Worm (Caenorhabditis elegans) whole organism, midembryonic: ENCODE data around the gene acs-5.

Source experiments
- T22C8.4 ChIP-seq: fragments of 200-800 bp; sonication (Bioruptor generic); IDR thresholded peaks from 2 replicates; pipeline ENCODE4 v1.3.6; 2022; ENCODE audit warnings: missing genetic modification characterization, missing compliant biosample characterization
- cog-1 ChIP-seq: sonication (generic microtip); optimal IDR thresholded peaks from 2 replicates; lab custom pipeline; 2016; ENCODE audit warnings: missing genetic modification characterization, missing compliant biosample characterization
- flt-1 ChIP-seq: fragments of 200-800 bp; sonication (Bioruptor generic); IDR thresholded peaks from 2 replicates; pipeline ENCODE4 v1.3.6; 2022; ENCODE audit warnings: missing genetic modification characterization, missing compliant biosample characterization
- klf-2 ChIP-seq: fragments of 200-800 bp; sonication (Bioruptor generic); conservative IDR thresholded peaks from 2 replicates; pipeline ENCODE4 v1.3.6; 2022; ENCODE audit warnings: missing genetic modification reagents, missing genetic modification characterization, missing compliant biosample characterization
- med-1 ChIP-seq: sonication (generic microtip); optimal IDR thresholded peaks from 2 replicates; lab custom pipeline; 2017; ENCODE audit warnings: missing genetic modification characterization, mild to moderate bottlenecking, missing compliant biosample characterization, antibody characterized with exemption, missing genetic modification reagents; ENCODE audit not compliant: insufficient read depth
- ref-1 ChIP-seq: fragments of 200-800 bp; sonication (Bioruptor generic); conservative IDR thresholded peaks from 2 replicates; pipeline ENCODE4 v1.3.6; 2022; ENCODE audit warnings: missing genetic modification reagents, missing genetic modification characterization, missing compliant biosample characterization
- tab-1 ChIP-seq: fragments of 200-800 bp; sonication (Bioruptor generic); IDR thresholded peaks from 2 replicates; pipeline ENCODE4 v1.3.6; 2022; ENCODE audit warnings: missing genetic modification characterization, missing compliant biosample characterization
- ztf-23 ChIP-seq: fragments of 200-800 bp; sonication (Bioruptor generic); IDR thresholded peaks from 2 replicates; pipeline ENCODE4 v1.3.6; 2022; ENCODE audit warnings: missing genetic modification reagents, missing genetic modification characterization, missing compliant biosample characterization
- ztf-29 ChIP-seq: fragments of 200-800 bp; sonication (Bioruptor generic); IDR thresholded peaks from 2 replicates; pipeline ENCODE4 v1.3.6; 2022; ENCODE audit warnings: missing genetic modification reagents, missing genetic modification characterization, missing compliant biosample characterization

DNA sequence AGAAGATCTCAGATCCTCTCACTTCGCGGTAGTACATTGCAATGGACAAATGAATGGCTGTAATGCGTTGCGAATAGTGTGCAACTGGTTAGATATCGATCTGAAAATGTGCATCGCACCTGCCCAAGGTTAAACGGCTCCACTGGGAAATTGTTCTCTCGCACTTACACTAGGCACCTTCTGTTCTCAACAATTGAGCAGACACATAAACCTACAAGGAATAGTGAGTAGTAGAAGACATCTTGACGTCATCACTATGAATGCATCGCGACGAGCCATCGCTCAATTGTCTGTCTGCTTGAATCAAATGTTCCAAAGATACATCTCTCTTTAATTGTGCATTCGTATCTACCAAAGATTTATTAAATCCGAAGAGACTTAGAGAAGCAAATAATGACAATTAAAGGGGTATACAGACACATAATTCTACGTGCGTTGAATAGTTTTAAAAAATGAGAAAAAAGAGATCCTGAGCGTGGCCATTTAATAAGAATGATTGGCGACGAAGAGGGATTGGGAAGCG is 19.7 kb upstream of the acs-5 start, which contains the start of gene T05D4.2:
- TF ChIP-seq ztf-23 (GFP tag; lab: Robert Waterston, UW) = no peak
- TF ChIP-seq klf-2 (GFP tag; lab: Robert Waterston, UW) = no peak
- no peak for TF ChIP-seq flt-1 (GFP tag; lab: Robert Waterston, UW)
- TF ChIP-seq med-1 (GFP tag; lab: Kevin White, UChicago) = no peak
- no peak for TF ChIP-seq ref-1 (GFP tag; lab: Robert Waterston, UW)
- no peak for TF ChIP-seq T22C8.4 (GFP tag; lab: Robert Waterston, UW)
- TF ChIP-seq tab-1 (GFP tag; lab: Robert Waterston, UW) = no peak
- TF ChIP-seq ztf-29 (GFP tag; lab: Robert Waterston, UW) = no peak
- TF ChIP-seq cog-1 = no peak
